Fruit fly (Drosophila melanogaster): Measurements from ENCODE around the gene stg.

Gene stg

DNA sequence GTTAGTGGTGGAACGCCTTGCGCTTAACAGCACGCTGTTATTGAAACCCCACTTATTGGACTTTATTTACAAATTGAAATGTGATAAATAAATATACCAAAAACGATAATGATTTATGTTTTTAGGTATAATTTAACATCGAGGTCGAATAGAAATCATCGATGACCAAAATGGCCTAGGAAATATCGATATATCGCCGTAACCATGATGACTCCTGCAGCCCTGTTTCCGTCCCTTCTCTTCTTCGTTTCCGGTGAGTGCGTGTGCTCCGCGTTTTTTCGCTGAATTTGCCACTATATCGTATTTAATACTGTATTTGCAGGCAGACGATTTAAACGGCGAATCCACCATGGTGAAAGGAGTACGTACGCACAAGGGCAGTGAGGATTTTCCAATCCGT is 35.7 kb downstream of the stg start, which contains the start of gene eEF1gamma:
eEF1gamma (plus strand) TSS at position 225 of the 400 bp plus-strand sequence.
- TF ChIP-seq Hr83 (GFP tag; optimal IDR thresholded peaks at IDR 0.05; ENCODE audit: poor library complexity, severe bottlenecking) (peak; percentile 93), psq (GFP tag; optimal IDR thresholded peaks at IDR 0.05) (peak; percentile 80), rgr (GFP tag; optimal IDR thresholded peaks at IDR 0.05) (peak; percentile 95), Vsx2 (GFP tag; optimal IDR thresholded peaks at IDR 0.05; ENCODE audit: partially characterized antibody) (no peak), sage (GFP tag; optimal IDR thresholded peaks at IDR 0.05) (peak; percentile 46), ey (GFP tag; optimal IDR thresholded peaks at IDR 0.05) (peak; percentile 77), Hr78 (GFP tag; optimal IDR thresholded peaks at IDR 0.05) (no peak), Sp1 (GFP tag; optimal IDR thresholded peaks at IDR 0.05) (peak; percentile 94), fru (GFP tag; optimal IDR thresholded peaks at IDR 0.05) (peak; percentile 86), br (GFP tag; optimal IDR thresholded peaks at IDR 0.05) (peak; percentile 94), Hnf4 (GFP tag; optimal IDR thresholded peaks at IDR 0.05) (no peak), dmrt93B (GFP tag; optimal IDR thresholded peaks at IDR 0.05) (peak; percentile 96), Rel (GFP tag; optimal IDR thresholded peaks at IDR 0.05) (no peak), Rel (tag; optimal IDR thresholded peaks at IDR 0.05) (peak; percentile 71), Dif (GFP tag; optimal IDR thresholded peaks at IDR 0.05; ENCODE audit: partially characterized antibody) (peak; percentile 38), HLH106 (tag; optimal IDR thresholded peaks at IDR 0.05) (peak; percentile 88), h (GFP tag; optimal IDR thresholded peaks at IDR 0.05) (peak; percentile 91), Myc (optimal IDR thresholded peaks at IDR 0.05) (peak; percentile 50), sv (GFP tag; optimal IDR thresholded peaks at IDR 0.05) (peak; percentile 93), Mio (GFP tag; optimal IDR thresholded peaks at IDR 0.05) (peak; percentile 83), CrebA (GFP tag; optimal IDR thresholded peaks at IDR 0.05; ENCODE audit: borderline replicate concordance) (no peak), CG9705 (GFP tag; optimal IDR thresholded peaks at IDR 0.05) (peak; percentile 97), Jra (GFP tag; optimal IDR thresholded peaks at IDR 0.05) (no peak), CG32264 (GFP tag; optimal IDR thresholded peaks at IDR 0.05) (peak; percentile 78), tai (GFP tag; optimal IDR thresholded peaks at IDR 0.05) (no peak), GATAd (GFP tag; optimal IDR thresholded peaks at IDR 0.05) (peak; percentile 14), foxo (GFP tag; optimal IDR thresholded peaks at IDR 0.05) (peak; percentile 61 to 87), OdsH (GFP tag; optimal IDR thresholded peaks at IDR 0.05) (peak; percentile 90)

dm6 chr3R:29218001-29218400 is 37.6 kb downstream of the stg start:
- TF ChIP-seq foxo (GFP tag; optimal IDR thresholded peaks at IDR 0.05) (no peak), dmrt93B (GFP tag; optimal IDR thresholded peaks at IDR 0.05) (no peak), sage (GFP tag; optimal IDR thresholded peaks at IDR 0.05) (no peak), Rel (GFP tag; optimal IDR thresholded peaks at IDR 0.05) (no peak), Rel (tag; optimal IDR thresholded peaks at IDR 0.05) (no peak), tai (GFP tag; optimal IDR thresholded peaks at IDR 0.05) (no peak), Sp1 (GFP tag; optimal IDR thresholded peaks at IDR 0.05) (no peak), Mio (GFP tag; optimal IDR thresholded peaks at IDR 0.05) (no peak), N (GFP tag; optimal IDR thresholded peaks at IDR 0.05) (no peak)

DNA sequence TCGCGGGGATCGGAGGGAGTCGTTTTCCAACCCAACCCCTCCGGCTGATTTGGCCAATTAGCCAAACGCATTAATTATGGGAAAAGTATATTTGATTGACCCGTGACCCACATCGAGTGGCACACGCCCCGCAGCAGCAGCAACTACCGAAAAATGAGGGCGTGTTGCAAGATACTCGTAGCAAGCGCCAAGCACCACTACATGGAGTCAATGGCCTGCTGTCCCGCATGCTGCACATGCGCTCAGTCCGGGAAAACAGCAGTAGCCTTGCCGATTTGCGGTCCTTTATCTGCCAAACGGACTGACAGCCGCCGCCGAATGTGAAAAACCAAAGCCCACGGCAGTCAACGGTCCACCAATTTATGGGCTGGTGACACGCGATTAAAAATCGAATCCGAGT is 38.3 kb downstream of the stg start:
- TF ChIP-seq sv (GFP tag; optimal IDR thresholded peaks at IDR 0.05) (no peak), rgr (GFP tag; optimal IDR thresholded peaks at IDR 0.05) (no peak), Dfd (GFP tag; optimal IDR thresholded peaks at IDR 0.05) (no peak)

dm6 chr3R:29216484-29216863 is 39.1 kb downstream of the stg start:
- TF ChIP-seq Vsx2 (GFP tag; optimal IDR thresholded peaks at IDR 0.05; ENCODE audit: partially characterized antibody), result no peak
- TF ChIP-seq GATAd (GFP tag; optimal IDR thresholded peaks at IDR 0.05), result no peak
- no peak for TF ChIP-seq psq (GFP tag; optimal IDR thresholded peaks at IDR 0.05)

dm6 chr3R:29215652-29216483 is 39.7 kb downstream of the stg start:
- peak; percentile 57 for TF ChIP-seq Dif (GFP tag; optimal IDR thresholded peaks at IDR 0.05; ENCODE audit: partially characterized antibody)
- no peak for TF ChIP-seq CrebA (GFP tag; optimal IDR thresholded peaks at IDR 0.05; ENCODE audit: borderline replicate concordance)
